Fruit fly (Drosophila melanogaster) whole organism, prepupa: Measurements from ENCODE around the gene CG9521.

ENCODE experiments used
- Blimp-1 ChIP-seq: fragments of 200-800 bp; sonication (Bioruptor generic); optimal IDR thresholded peaks from 3 replicates; lab custom pipeline; 2017; ENCODE audit warnings: missing biosample characterization, missing genetic modification characterization, mild to moderate bottlenecking, moderate library complexity, missing genetic modification reagents
- CG10669 ChIP-seq: fragments of 200-800 bp; sonication (Bioruptor generic); optimal IDR thresholded peaks from 3 replicates; lab custom pipeline; 2018; ENCODE audit warnings: missing biosample characterization, mild to moderate bottlenecking, missing genetic modification characterization, moderate library complexity
- CG11294 ChIP-seq: fragments of 200-800 bp; sonication (Bioruptor generic); IDR thresholded peaks from 2 replicates; pipeline ENCODE4 v1.3.6; 2022; ENCODE audit warnings: missing biosample characterization, missing genetic modification characterization
- CG15336 ChIP-seq: fragments of 200-800 bp; sonication (Bioruptor generic); IDR thresholded peaks from 2 replicates; pipeline ENCODE4 v1.3.6; 2022; ENCODE audit warnings: missing biosample characterization, missing genetic modification characterization
- CG3032 ChIP-seq: fragments of 200-800 bp; optimal IDR thresholded peaks from 2 replicates; lab custom pipeline; 2019; ENCODE audit warnings: missing biosample characterization, mild to moderate bottlenecking, missing genetic modification characterization, moderate library complexity
- CG31627 ChIP-seq: fragments of 200-800 bp; sonication (Bioruptor generic); optimal IDR thresholded peaks from 3 replicates; lab custom pipeline; 2016; ENCODE audit warnings: missing biosample characterization, missing genetic modification characterization
- CG32006 ChIP-seq: fragments of 200-800 bp; sonication (Bioruptor generic); optimal IDR thresholded peaks from 3 replicates; lab custom pipeline; 2017; ENCODE audit warnings: missing biosample characterization, mild to moderate bottlenecking, missing genetic modification characterization
- CG3919 ChIP-seq: fragments of 200-800 bp; sonication (Bioruptor generic); optimal IDR thresholded peaks from 3 replicates; lab custom pipeline; 2016; ENCODE audit warnings: missing biosample characterization, missing genetic modification characterization
- CG4318 ChIP-seq: fragments of 200-800 bp; sonication (Bioruptor generic); optimal IDR thresholded peaks from 3 replicates; lab custom pipeline; 2017; ENCODE audit warnings: missing biosample characterization, mild to moderate bottlenecking, missing genetic modification characterization
- CG6276 ChIP-seq: fragments of 200-800 bp; sonication (Bioruptor generic); optimal IDR thresholded peaks from 2 replicates; lab custom pipeline; 2017; ENCODE audit warnings: missing biosample characterization, mild to moderate bottlenecking, missing genetic modification characterization
- CG6792 ChIP-seq: fragments of 200-800 bp; sonication (Bioruptor generic); optimal IDR thresholded peaks from 3 replicates; lab custom pipeline; 2016; ENCODE audit warnings: missing biosample characterization, missing genetic modification characterization
- CG6854 ChIP-seq: fragments of 200-800 bp; sonication (Bioruptor generic); optimal IDR thresholded peaks from 2 replicates; lab custom pipeline; 2017; ENCODE audit warnings: missing biosample characterization, mild to moderate bottlenecking, missing genetic modification characterization
- CG7368 ChIP-seq: fragments of 200-800 bp; sonication (Bioruptor generic); optimal IDR thresholded peaks from 3 replicates; lab custom pipeline; 2016; ENCODE audit warnings: missing biosample characterization, missing genetic modification characterization
- CG8319 ChIP-seq: fragments of 200-800 bp; sonication (Bioruptor generic); optimal IDR thresholded peaks from 3 replicates; lab custom pipeline; 2016; ENCODE audit warnings: missing biosample characterization, missing genetic modification characterization
- Eip78C ChIP-seq: fragments of 200-800 bp; sonication (Bioruptor generic); peaks from one replicate; lab custom pipeline; 2016; ENCODE audit warnings: missing biosample characterization, missing genetic modification characterization
- Eip93F ChIP-seq: fragments of 200-800 bp; sonication (Bioruptor generic); optimal IDR thresholded peaks from 2 replicates; lab custom pipeline; 2016; ENCODE audit warnings: missing biosample characterization, mild to moderate bottlenecking, missing genetic modification characterization
- Gug ChIP-seq: fragments of 200-800 bp; sonication (Bioruptor generic); IDR thresholded peaks from 2 replicates; pipeline ENCODE4 v1.3.6; 2022; ENCODE audit warnings: missing biosample characterization, missing genetic modification characterization
- Hr4 ChIP-seq: fragments of 200-800 bp; sonication (Bioruptor generic); optimal IDR thresholded peaks from 3 replicates; lab custom pipeline; 2016; ENCODE audit warnings: missing biosample characterization, missing genetic modification characterization
- Lpt ChIP-seq: fragments of 200-800 bp; sonication (Bioruptor generic); optimal IDR thresholded peaks from 3 replicates; lab custom pipeline; 2016; ENCODE audit warnings: missing biosample characterization, missing genetic modification characterization
- Met ChIP-seq: fragments of 200-800 bp; sonication (Bioruptor generic); optimal IDR thresholded peaks from 3 replicates; lab custom pipeline; 2016; ENCODE audit warnings: missing biosample characterization, missing genetic modification characterization
- OdsH ChIP-seq: fragments of 200-800 bp; sonication (Bioruptor generic); optimal IDR thresholded peaks from 3 replicates; lab custom pipeline; 2016; ENCODE audit warnings: missing biosample characterization, missing genetic modification characterization
- Smox ChIP-seq: fragments of 200-800 bp; sonication (Bioruptor generic); optimal IDR thresholded peaks from 3 replicates; lab custom pipeline; 2016; ENCODE audit warnings: missing biosample characterization, missing genetic modification characterization
- Sox15 ChIP-seq: fragments of 200-800 bp; sonication (Bioruptor generic); optimal IDR thresholded peaks from 3 replicates; lab custom pipeline; 2016; ENCODE audit warnings: missing biosample characterization, missing genetic modification characterization
- cyc ChIP-seq: fragments of 200-800 bp; sonication (Bioruptor generic); optimal IDR thresholded peaks from 3 replicates; lab custom pipeline; 2016; ENCODE audit warnings: missing biosample characterization, missing genetic modification characterization
- dac ChIP-seq: fragments of 200-800 bp; sonication (Bioruptor generic); optimal IDR thresholded peaks from 2 replicates; lab custom pipeline; 2017; ENCODE audit warnings: missing biosample characterization, mild to moderate bottlenecking, missing genetic modification characterization
- eg ChIP-seq: fragments of 200-800 bp; sonication (Bioruptor generic); IDR thresholded peaks from 3 replicates; pipeline ENCODE4 v1.3.6; 2022; ENCODE audit warnings: missing biosample characterization, missing genetic modification characterization
- esn ChIP-seq: fragments of 200-800 bp; sonication (Bioruptor generic); optimal IDR thresholded peaks from 2 replicates; lab custom pipeline; 2016; ENCODE audit warnings: missing biosample characterization, mild to moderate bottlenecking, missing genetic modification characterization, moderate library complexity
- fkh ChIP-seq: fragments of 200-800 bp; sonication (Bioruptor generic); optimal IDR thresholded peaks from 3 replicates; lab custom pipeline; 2017; ENCODE audit warnings: missing biosample characterization, mild to moderate bottlenecking, missing genetic modification characterization, moderate library complexity
- lz ChIP-seq: fragments of 200-800 bp; sonication (Bioruptor generic); optimal IDR thresholded peaks from 3 replicates; lab custom pipeline; 2016; ENCODE audit warnings: missing biosample characterization, missing genetic modification characterization
- net ChIP-seq: fragments of 200-800 bp; sonication (Bioruptor generic); optimal IDR thresholded peaks from 3 replicates; lab custom pipeline; 2016; ENCODE audit warnings: missing biosample characterization, missing genetic modification characterization
- pdm3 ChIP-seq: fragments of 200-800 bp; sonication (Bioruptor generic); optimal IDR thresholded peaks from 3 replicates; lab custom pipeline; 2016; ENCODE audit warnings: missing biosample characterization, missing genetic modification characterization
- spab ChIP-seq: fragments of 200-800 bp; sonication (Bioruptor generic); optimal IDR thresholded peaks from 2 replicates; lab custom pipeline; 2017; ENCODE audit warnings: missing biosample characterization, mild to moderate bottlenecking, missing genetic modification characterization, missing genetic modification reagents
- vri ChIP-seq: fragments of 200-800 bp; sonication (Bioruptor generic); optimal IDR thresholded peaks from 3 replicates; lab custom pipeline; 2016; ENCODE audit warnings: missing biosample characterization, mild to moderate bottlenecking, missing genetic modification characterization

CG9521 gene

DNA sequence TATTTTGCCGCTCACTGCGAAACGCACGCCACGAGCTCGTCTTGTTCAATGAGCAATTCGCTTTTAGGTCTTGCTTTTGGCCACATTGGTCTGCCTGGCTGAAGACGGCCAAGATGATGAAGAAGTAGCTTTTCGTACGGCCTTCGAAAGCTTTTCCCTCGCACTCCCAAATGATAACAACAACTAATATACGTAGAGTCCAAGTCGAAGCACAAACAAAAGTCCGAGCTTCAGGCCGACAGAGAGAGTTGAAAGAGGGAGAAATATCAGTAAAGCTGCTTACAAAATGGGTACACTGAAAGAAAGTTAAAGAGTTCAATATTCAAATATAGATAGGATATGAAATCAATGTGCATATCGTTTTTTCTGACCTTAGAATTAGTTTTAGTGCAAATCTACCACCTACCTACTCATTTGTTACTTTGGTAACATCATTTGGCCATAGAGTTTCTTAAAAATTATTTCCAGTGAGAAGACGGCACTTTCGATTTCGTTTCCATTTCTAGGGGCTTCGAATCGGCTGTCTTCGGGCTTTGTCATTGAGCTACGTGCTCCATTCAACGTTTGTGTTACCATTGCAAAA is 29.6 kb upstream of the CG9521 start, which contains the start of the genes CG45064 and CG45065 (continued):
- peak; percentile 91 for TF ChIP-seq CG6792 (GFP tag; lab: Kevin White, UChicago)
- peak; percentile 79 for TF ChIP-seq CG7368 (GFP tag; lab: Kevin White, UChicago)
- peak; percentile 89 for TF ChIP-seq CG3919 (GFP tag; lab: Kevin White, UChicago)
- TF ChIP-seq fkh (GFP tag; lab: Kevin White, UChicago) = peak; percentile 8
- peak; percentile 87 for TF ChIP-seq CG4318
- TF ChIP-seq Smox (GFP tag; lab: Kevin White, UChicago) = peak; percentile 81
- peak; percentile 84 for TF ChIP-seq cyc (GFP tag; lab: Kevin White, UChicago)
- TF ChIP-seq Eip93F (GFP tag; lab: Kevin White, UChicago) = peak; percentile 36
- TF ChIP-seq net (GFP tag; lab: Kevin White, UChicago) = peak; percentile 88
- TF ChIP-seq OdsH = peak; percentile 89
- peak; percentile 89 for TF ChIP-seq Met (GFP tag; lab: Kevin White, UChicago)
- TF ChIP-seq CG11294 (GFP tag; lab: Robert Waterston, UW) = peak; percentile 62; the same call in 1 of the 2 replicates
- peak; percentile 86 for TF ChIP-seq Sox15
- peak; percentile 94 for TF ChIP-seq CG32006 (GFP tag; lab: Kevin White, UChicago)

DNA sequence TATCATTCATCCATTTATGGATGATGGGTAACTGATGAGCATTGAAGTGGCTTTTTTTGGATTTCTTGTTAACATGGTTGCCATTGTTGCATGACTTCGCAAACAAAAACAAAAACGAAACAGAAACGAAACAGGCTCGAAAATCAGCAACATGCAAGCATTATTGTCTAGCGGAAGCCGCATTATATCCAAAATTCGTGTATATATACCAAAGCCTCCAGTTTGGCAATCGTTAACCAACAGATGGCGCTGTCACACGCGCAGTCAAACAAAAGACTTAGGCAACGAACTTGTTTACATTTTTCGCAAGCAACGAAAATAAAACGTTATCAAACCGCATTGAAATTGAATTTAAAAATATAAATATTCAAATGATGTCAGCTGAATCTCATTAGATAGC is 25.8 kb upstream of the CG9521 start:
- no peak for TF ChIP-seq Gug (GFP tag; lab: Robert Waterston, UW)
- no peak for TF ChIP-seq dac (GFP tag; lab: Kevin White, UChicago)
- TF ChIP-seq CG10669 (GFP tag; lab: Kevin White, UChicago) = no peak
- TF ChIP-seq pdm3 (GFP tag; lab: Kevin White, UChicago) = no peak
- no peak for TF ChIP-seq CG6276 (GFP tag; lab: Kevin White, UChicago)
- no peak for TF ChIP-seq esn
- no peak for TF ChIP-seq spab (GFP tag; lab: Kevin White, UChicago)
- no peak for TF ChIP-seq Eip93F (GFP tag; lab: Kevin White, UChicago)
- TF ChIP-seq lz (GFP tag; lab: Kevin White, UChicago) = no peak
- TF ChIP-seq CG3032 (tag; lab: Kevin White, UChicago) = no peak
- no peak for TF ChIP-seq eg (GFP tag; lab: Robert Waterston, UW)
- no peak for TF ChIP-seq CG31627 (GFP tag; lab: Kevin White, UChicago)
- no peak for TF ChIP-seq CG32006 (GFP tag; lab: Kevin White, UChicago)
- no peak for TF ChIP-seq vri
- TF ChIP-seq net (GFP tag; lab: Kevin White, UChicago) = no peak
- TF ChIP-seq CG4318 = no peak

DNA sequence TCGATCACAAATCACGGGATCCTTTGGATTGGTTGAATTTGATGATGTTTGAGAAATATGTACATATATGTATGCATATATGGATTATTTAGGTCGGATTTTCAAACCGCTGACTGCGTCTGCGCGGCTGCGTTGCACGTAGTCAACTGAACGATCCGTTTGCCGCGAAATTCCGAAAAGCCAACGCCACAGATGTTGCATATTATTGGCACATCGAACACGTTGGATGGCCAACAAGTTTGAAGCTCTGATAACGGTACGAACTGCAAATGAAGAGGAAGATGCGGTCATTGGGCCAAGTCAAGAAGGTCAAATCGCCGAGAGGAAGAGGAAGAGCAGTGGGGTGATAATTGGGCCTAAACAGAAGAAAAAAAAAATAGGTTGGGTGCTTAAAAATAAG is 18.0 kb upstream of the CG9521 start, which contains the start of gene CG9518:
CG9518 (minus strand) TSS at position 154 of the 400 bp plus-strand sequence.
- TF ChIP-seq CG15336 (GFP tag; lab: Robert Waterston, UW) (0 out of 2 replicates have a peak, but pooled peaks have one; percentile 10), Eip78C (GFP tag; lab: Kevin White, UChicago) (peak; percentile 40), CG8319 (GFP tag; lab: Kevin White, UChicago) (no peak)

DNA sequence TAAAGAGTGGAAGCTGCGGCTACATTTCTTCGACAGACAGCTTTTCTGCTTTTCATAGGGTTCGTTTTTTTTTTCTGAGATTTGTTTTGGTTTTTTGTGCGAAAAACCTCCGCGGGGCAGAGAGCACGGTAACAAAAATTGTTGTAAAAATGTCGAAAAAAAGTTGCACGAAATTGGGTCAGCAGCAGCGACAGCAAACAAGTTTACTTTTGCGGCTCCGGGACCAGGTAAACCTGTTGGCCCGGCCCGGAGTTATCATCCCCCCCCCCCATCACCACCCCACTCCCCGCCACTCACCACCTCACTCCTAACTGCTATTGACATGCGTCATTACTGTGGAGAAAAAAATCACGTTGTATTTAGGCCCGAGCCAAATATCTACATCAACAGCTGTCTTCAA is 15.3 kb upstream of the CG9521 start:
- TF ChIP-seq eg (GFP tag; lab: Robert Waterston, UW) = peak; percentile 43; the same call in 1 of the 3 replicates
- peak; percentile 38 for TF ChIP-seq CG6276 (GFP tag; lab: Kevin White, UChicago)
- TF ChIP-seq CG6854 = peak; percentile 55
- peak; percentile 32 for TF ChIP-seq Eip78C (GFP tag; lab: Kevin White, UChicago)
- no peak for TF ChIP-seq net (GFP tag; lab: Kevin White, UChicago)
- TF ChIP-seq Blimp-1 (GFP tag; lab: Kevin White, UChicago) = peak; percentile 40
- TF ChIP-seq Lpt (GFP tag; lab: Kevin White, UChicago) = peak; percentile 4
- no peak for TF ChIP-seq Hr4 (GFP tag; lab: Kevin White, UChicago)
